Worm (Caenorhabditis elegans): Measurements from ENCODE around the gene F58E6.5.

F58E6.5 gene

DNA sequence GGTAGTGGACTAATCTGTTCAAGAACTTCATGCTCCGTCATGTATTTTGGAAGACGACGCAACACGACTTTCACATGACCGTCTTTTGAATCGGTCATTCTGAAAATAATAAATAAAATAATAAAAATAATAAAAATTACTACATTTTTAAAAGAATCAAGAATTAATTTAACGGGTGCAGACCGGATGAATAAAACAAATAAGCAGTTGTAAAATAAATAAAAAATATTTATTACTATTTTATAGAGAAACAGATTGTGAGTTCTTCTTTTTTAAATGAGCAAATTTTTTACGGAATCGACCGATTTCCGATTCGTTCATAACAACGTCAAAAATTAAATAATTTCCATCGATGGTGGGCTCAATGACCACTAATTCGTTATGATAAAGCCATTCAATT, 23.3 kb upstream of the F58E6.5 start, which contains the start of gene smg-4:
Gene smg-4 (minus strand): TSS at position 101 of the 400 bp plus-strand sequence.
- TF ChIP-seq ztf-11 (tag; optimal IDR thresholded peaks at IDR 0.05) (no peak), lin-13 (GFP tag; optimal IDR thresholded peaks at IDR 0.05) (no peak), zag-1 (tag; optimal IDR thresholded peaks at IDR 0.05) (no peak), elt-1 (tag; optimal IDR thresholded peaks at IDR 0.05) (no peak), ztf-1 (GFP tag; conservative IDR thresholded peaks at IDR 0.05) (no peak), crh-2 (tag; optimal IDR thresholded peaks at IDR 0.05) (no peak), peb-1 (tag; optimal IDR thresholded peaks at IDR 0.05) (no peak), lin-39 (tag; optimal IDR thresholded peaks at IDR 0.05) (no peak), C34F6.9 (tag; optimal IDR thresholded peaks at IDR 0.05) (no peak), nhr-21 (tag; optimal IDR thresholded peaks at IDR 0.05) (no peak), R02D3.7 (tag; optimal IDR thresholded peaks at IDR 0.05) (no peak), nhr-25 (tag; optimal IDR thresholded peaks at IDR 0.05) (no peak), ama-1 (optimal IDR thresholded peaks at IDR 0.05) (no peak)

- TF ChIP-seq sma-3 (GFP tag; optimal IDR thresholded peaks at IDR 0.05) (no peak), ceh-82 (tag; optimal IDR thresholded peaks at IDR 0.05) (no peak), nhr-237 (tag; optimal IDR thresholded peaks at IDR 0.05) (no peak), mbf-1 (tag; optimal IDR thresholded peaks at IDR 0.05) (no peak), unc-62 (GFP tag; optimal IDR thresholded peaks at IDR 0.05) (no peak), dmd-4 (tag; optimal IDR thresholded peaks at IDR 0.05) (no peak), nhr-10 (tag; optimal IDR thresholded peaks at IDR 0.05) (no peak), lin-13 (GFP tag; optimal IDR thresholded peaks at IDR 0.05) (no peak), fos-1 (tag; optimal IDR thresholded peaks at IDR 0.05) (no peak)
Measured at ce11 chrV:9775734-9776133, 21.4 kb upstream of the F58E6.5 start, which contains the start of gene F46B6.12. TSS of gene F46B6.12 (minus strand) at chrV:9775834.

DNA sequence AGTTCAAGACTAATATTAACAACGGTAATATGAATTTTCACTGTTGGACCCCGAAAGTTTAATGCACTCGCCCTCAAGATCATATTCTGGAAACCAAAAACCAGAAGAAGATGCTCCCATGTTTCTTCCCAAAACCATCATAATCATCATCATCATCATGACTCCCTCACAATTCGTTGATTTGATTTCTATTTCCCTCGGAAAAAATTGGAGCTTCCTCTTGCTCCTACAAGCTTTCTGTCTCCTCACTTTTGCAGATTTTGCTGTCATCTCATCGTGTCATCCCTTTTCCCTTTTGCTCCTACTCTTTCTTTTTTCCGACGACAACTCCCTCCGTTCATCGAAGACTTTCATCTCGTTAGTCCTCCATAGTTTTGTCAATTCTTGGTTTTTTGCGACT, 17.6 kb upstream of the F58E6.5 start, which contains the start of gene F46B6.2:
Gene F46B6.2 (plus strand): TSS at position 316 of the 400 bp plus-strand sequence.
- no peak for TF ChIP-seq nhr-77 (tag; optimal IDR thresholded peaks at IDR 0.05)
- no peak for TF ChIP-seq unc-39 (tag; optimal IDR thresholded peaks at IDR 0.05)
- no peak for TF ChIP-seq peb-1 (tag; optimal IDR thresholded peaks at IDR 0.05)
- TF ChIP-seq ceh-82 (tag; optimal IDR thresholded peaks at IDR 0.05): no peak
- TF ChIP-seq blmp-1 (tag; optimal IDR thresholded peaks at IDR 0.05; ENCODE audit: insufficient read depth): no peak
- TF ChIP-seq snpc-4 (tag; optimal IDR thresholded peaks at IDR 0.05): no peak
- no peak for TF ChIP-seq nhr-11 (tag; optimal IDR thresholded peaks at IDR 0.05)
- TF ChIP-seq nhr-12 (tag; optimal IDR thresholded peaks at IDR 0.05): no peak

ce11 chrV:9771311-9771710, 17.0 kb upstream of the F58E6.5 start:
- TF ChIP-seq nhr-12 (tag; optimal IDR thresholded peaks at IDR 0.05): no peak

DNA sequence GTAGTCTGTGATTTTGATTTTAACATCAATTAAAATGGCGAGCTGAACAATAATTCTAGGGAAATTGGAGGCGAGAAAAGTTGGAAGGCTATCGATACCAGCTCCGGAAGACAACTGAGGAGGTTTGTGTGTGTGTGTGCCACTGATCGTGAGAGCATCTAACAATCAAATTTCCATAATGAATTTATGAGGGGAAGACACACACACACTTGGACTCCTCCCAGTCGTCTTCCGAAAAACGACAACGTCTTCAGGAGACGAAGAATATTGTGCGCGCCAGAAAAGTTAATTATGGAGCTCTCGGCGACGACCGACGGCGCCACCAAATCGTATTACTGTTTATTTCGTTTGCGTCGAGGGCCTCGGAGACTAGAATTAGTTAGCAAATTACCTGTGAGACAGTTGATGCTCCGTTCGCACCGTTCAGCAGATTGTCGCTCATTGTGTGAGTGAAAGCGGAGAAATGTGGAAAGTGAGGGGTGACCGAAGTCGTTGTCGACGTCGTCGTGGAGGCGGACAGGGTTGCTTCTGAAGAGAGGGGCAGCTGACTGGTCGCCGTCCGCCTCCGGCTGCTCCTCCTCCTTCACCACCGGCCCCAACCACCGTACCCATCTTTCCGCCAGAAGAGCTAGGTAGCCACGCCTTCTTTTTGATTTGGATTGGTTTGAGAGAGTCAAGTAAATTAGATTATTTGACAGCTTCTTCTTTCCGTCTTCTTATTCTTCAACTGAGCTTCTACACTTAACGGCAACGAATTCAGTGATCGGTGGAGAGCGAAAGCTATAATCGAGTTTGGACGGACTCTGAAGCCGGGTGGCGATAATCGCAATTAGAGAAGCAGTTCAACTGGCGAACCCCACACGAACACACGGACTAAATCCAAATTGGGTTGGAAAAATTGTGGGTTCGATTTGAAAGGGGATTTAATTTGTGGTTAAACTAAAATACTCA, 14.7 kb upstream of the F58E6.5 start, which contains the start of gene unc-42:
Gene unc-42 (minus strand): TSS at position 564 of the 951 bp plus-strand sequence.
- TF ChIP-seq elt-3 (tag; optimal IDR thresholded peaks at IDR 0.05): no peak
- peak in 1 of 2 experiments; percentile 30 for TF ChIP-seq lsy-2 (tag; optimal IDR thresholded peaks at IDR 0.05)
- peak; percentile 56 for TF ChIP-seq sma-9 (GFP tag; optimal IDR thresholded peaks at IDR 0.05)
- no peak for TF ChIP-seq sma-9 (tag; optimal IDR thresholded peaks at IDR 0.05)
- no peak for TF ChIP-seq nhr-11 (tag; optimal IDR thresholded peaks at IDR 0.05)
- peak; percentile 54 for TF ChIP-seq zag-1 (tag; optimal IDR thresholded peaks at IDR 0.05)

DNA sequence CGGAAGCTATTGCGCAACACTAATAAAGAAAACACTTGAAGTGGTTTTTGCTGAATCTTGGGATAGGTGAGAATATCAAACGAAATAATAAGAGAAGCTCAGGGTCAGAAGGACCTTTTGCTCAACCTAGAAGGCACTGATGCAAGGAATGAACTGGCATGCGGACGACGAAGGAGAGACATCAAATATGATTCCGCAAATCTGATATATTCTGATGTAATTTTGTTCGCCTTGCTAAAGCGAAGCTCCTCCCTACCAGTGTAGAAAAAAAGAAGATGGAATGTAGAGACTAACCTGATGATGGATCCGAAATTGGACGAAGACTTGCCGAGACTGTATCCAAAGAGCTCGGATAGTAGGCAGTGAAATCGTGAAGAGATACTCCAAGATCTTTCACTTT, 13.6 kb upstream of the F58E6.5 start:
- TF ChIP-seq nhr-129 (tag; optimal IDR thresholded peaks at IDR 0.05): no peak
- no peak for TF ChIP-seq zag-1 (tag; optimal IDR thresholded peaks at IDR 0.05)
- TF ChIP-seq nhr-11 (tag; optimal IDR thresholded peaks at IDR 0.05): no peak
- TF ChIP-seq egl-27 (tag; optimal IDR thresholded peaks at IDR 0.05): no peak
- TF ChIP-seq sma-9 (GFP tag; optimal IDR thresholded peaks at IDR 0.05): no peak
- no peak for TF ChIP-seq sma-9 (tag; optimal IDR thresholded peaks at IDR 0.05)
- no peak for TF ChIP-seq fos-1 (tag; optimal IDR thresholded peaks at IDR 0.05)
- no peak for TF ChIP-seq ztf-4 (tag; optimal IDR thresholded peaks at IDR 0.05)
- TF ChIP-seq elt-1 (tag; optimal IDR thresholded peaks at IDR 0.05): no peak
- no peak for TF ChIP-seq ceh-16 (tag; optimal IDR thresholded peaks at IDR 0.05)
- TF ChIP-seq unc-39 (tag; optimal IDR thresholded peaks at IDR 0.05): no peak
- TF ChIP-seq lin-13 (GFP tag; optimal IDR thresholded peaks at IDR 0.05): no peak

Data from whole organism, L2 larva.